Fruit fly (Drosophila melanogaster): ENCODE data around the gene CG17029.

DNA sequence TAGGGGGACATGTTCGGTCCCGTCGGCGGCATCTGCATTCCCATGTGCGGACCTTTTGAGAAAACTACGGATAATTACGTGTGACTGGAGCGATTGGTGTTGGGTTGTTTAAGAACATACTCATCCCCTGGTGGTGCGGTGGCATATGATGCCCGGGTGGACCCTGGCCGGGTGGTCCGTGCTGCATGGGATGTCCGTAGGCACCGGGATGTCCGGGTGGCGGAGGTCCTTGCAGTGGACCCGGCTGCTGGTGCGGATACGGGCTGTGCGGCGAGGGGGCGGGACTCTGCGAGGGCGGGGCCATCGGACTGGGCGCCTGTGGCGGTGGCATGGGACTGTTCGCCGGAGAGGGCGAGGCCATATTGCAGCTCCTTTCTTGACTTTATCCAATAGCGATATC is 5.5 kb downstream of the CG17029 start:
- no peak for TF ChIP-seq cic (GFP tag; optimal IDR thresholded peaks at IDR 0.05)
- TF ChIP-seq pad (GFP tag; optimal IDR thresholded peaks at IDR 0.05), result no peak
- TF ChIP-seq CG1620 (GFP tag; optimal IDR thresholded peaks at IDR 0.05), result no peak
- TF ChIP-seq CG12768 (GFP tag; optimal IDR thresholded peaks at IDR 0.05), result no peak
- TF ChIP-seq CG7101 (tag; optimal IDR thresholded peaks at IDR 0.05), result no peak
- TF ChIP-seq cnc (optimal IDR thresholded peaks at IDR 0.05), result no peak
- no peak for TF ChIP-seq kay (GFP tag; ENCODE audit: borderline replicate concordance)
- TF ChIP-seq toe (GFP tag; optimal IDR thresholded peaks at IDR 0.05), result no peak
- no peak for TF ChIP-seq CG11617 (GFP tag; optimal IDR thresholded peaks at IDR 0.05)
- TF ChIP-seq Hr96 (GFP tag; optimal IDR thresholded peaks at IDR 0.05), result no peak
- TF ChIP-seq CG33017 (tag; optimal IDR thresholded peaks at IDR 0.05), result no peak
- TF ChIP-seq Crg-1 (GFP tag; optimal IDR thresholded peaks at IDR 0.05), result no peak
- no peak for TF ChIP-seq Clk (GFP tag; optimal IDR thresholded peaks at IDR 0.05)
- TF ChIP-seq CG7045 (GFP tag; optimal IDR thresholded peaks at IDR 0.05), result no peak

Data from whole organism, adult.